Worm (Caenorhabditis elegans): ENCODE results near the gene clk-2.

Gene clk-2

ce11 chrIII:7518424-7518823 lies at the start of gene clk-2:
clk-2 (minus strand) TSS chrIII:7518524.
- TF ChIP-seq ztf-29 (GFP tag; IDR thresholded peaks at IDR 0.05) (no peak), tab-1 (GFP tag; IDR thresholded peaks at IDR 0.05) (no peak), med-1 (GFP tag; optimal IDR thresholded peaks at IDR 0.05; ENCODE audit: insufficient read depth) (no peak), cog-1 (tag; optimal IDR thresholded peaks at IDR 0.05) (no peak), ref-1 (GFP tag; conservative IDR thresholded peaks at IDR 0.05) (no peak), flt-1 (GFP tag; IDR thresholded peaks at IDR 0.05) (no peak), klf-2 (GFP tag; conservative IDR thresholded peaks at IDR 0.05) (no peak), T22C8.4 (GFP tag; IDR thresholded peaks at IDR 0.05) (no peak), ztf-23 (GFP tag; IDR thresholded peaks at IDR 0.05) (no peak)

- TF ChIP-seq ref-1 (GFP tag; conservative IDR thresholded peaks at IDR 0.05) (no peak), ztf-29 (GFP tag; IDR thresholded peaks at IDR 0.05) (no peak), tab-1 (GFP tag; IDR thresholded peaks at IDR 0.05) (no peak), cog-1 (tag; optimal IDR thresholded peaks at IDR 0.05) (no peak), ztf-23 (GFP tag; IDR thresholded peaks at IDR 0.05) (no peak), flt-1 (GFP tag; IDR thresholded peaks at IDR 0.05) (no peak), med-1 (GFP tag; optimal IDR thresholded peaks at IDR 0.05; ENCODE audit: insufficient read depth) (no peak), klf-2 (GFP tag; conservative IDR thresholded peaks at IDR 0.05) (no peak), T22C8.4 (GFP tag; IDR thresholded peaks at IDR 0.05) (no peak)
Measured at ce11 chrIII:7566098-7566497, 47.8 kb upstream of the clk-2 start, which contains the start of gene ttr-32. ttr-32 (plus strand) TSS chrIII:7566411.

- TF ChIP-seq ztf-23 (GFP tag; IDR thresholded peaks at IDR 0.05) (no peak), flt-1 (GFP tag; IDR thresholded peaks at IDR 0.05) (no peak), T22C8.4 (GFP tag; IDR thresholded peaks at IDR 0.05) (no peak), cog-1 (tag; optimal IDR thresholded peaks at IDR 0.05) (no peak), tab-1 (GFP tag; IDR thresholded peaks at IDR 0.05) (no peak), klf-2 (GFP tag; conservative IDR thresholded peaks at IDR 0.05) (no peak), med-1 (GFP tag; optimal IDR thresholded peaks at IDR 0.05; ENCODE audit: insufficient read depth) (no peak), ztf-29 (GFP tag; IDR thresholded peaks at IDR 0.05) (no peak), ref-1 (GFP tag; conservative IDR thresholded peaks at IDR 0.05) (no peak)
Measured at ce11 chrIII:7565247-7565646, 46.9 kb upstream of the clk-2 start, which contains the start of gene ttr-8. ttr-8 (minus strand) TSS chrIII:7565347.

ce11 chrIII:7561872-7562271 lies 43.5 kb upstream of the clk-2 start, which contains the start of gene lgc-12:
lgc-12 (plus strand) TSS chrIII:7562172.
- no peak for TF ChIP-seq med-1 (GFP tag; optimal IDR thresholded peaks at IDR 0.05; ENCODE audit: insufficient read depth)
- no peak for TF ChIP-seq ztf-29 (GFP tag; IDR thresholded peaks at IDR 0.05)
- TF ChIP-seq ref-1 (GFP tag; conservative IDR thresholded peaks at IDR 0.05): no peak
- TF ChIP-seq klf-2 (GFP tag; conservative IDR thresholded peaks at IDR 0.05): no peak
- TF ChIP-seq T22C8.4 (GFP tag; IDR thresholded peaks at IDR 0.05): no peak
- TF ChIP-seq cog-1 (tag; optimal IDR thresholded peaks at IDR 0.05): no peak
- TF ChIP-seq flt-1 (GFP tag; IDR thresholded peaks at IDR 0.05): no peak
- TF ChIP-seq ztf-23 (GFP tag; IDR thresholded peaks at IDR 0.05): no peak
- TF ChIP-seq tab-1 (GFP tag; IDR thresholded peaks at IDR 0.05): no peak

ce11 chrIII:7559869-7560268 lies 41.5 kb upstream of the clk-2 start:
- TF ChIP-seq T22C8.4 (GFP tag; IDR thresholded peaks at IDR 0.05): no peak
- no peak for TF ChIP-seq med-1 (GFP tag; optimal IDR thresholded peaks at IDR 0.05; ENCODE audit: insufficient read depth)
- TF ChIP-seq flt-1 (GFP tag; IDR thresholded peaks at IDR 0.05): no peak
- no peak for TF ChIP-seq tab-1 (GFP tag; IDR thresholded peaks at IDR 0.05)
- no peak for TF ChIP-seq klf-2 (GFP tag; conservative IDR thresholded peaks at IDR 0.05)
- TF ChIP-seq cog-1 (tag; optimal IDR thresholded peaks at IDR 0.05): no peak
- no peak for TF ChIP-seq ztf-23 (GFP tag; IDR thresholded peaks at IDR 0.05)
- TF ChIP-seq ref-1 (GFP tag; conservative IDR thresholded peaks at IDR 0.05): no peak
- TF ChIP-seq ztf-29 (GFP tag; IDR thresholded peaks at IDR 0.05): no peak

- no peak for TF ChIP-seq ztf-29 (GFP tag; IDR thresholded peaks at IDR 0.05)
- no peak for TF ChIP-seq tab-1 (GFP tag; IDR thresholded peaks at IDR 0.05)
- no peak for TF ChIP-seq ztf-23 (GFP tag; IDR thresholded peaks at IDR 0.05)
- no peak for TF ChIP-seq klf-2 (GFP tag; conservative IDR thresholded peaks at IDR 0.05)
- no peak for TF ChIP-seq flt-1 (GFP tag; IDR thresholded peaks at IDR 0.05)
- TF ChIP-seq med-1 (GFP tag; optimal IDR thresholded peaks at IDR 0.05; ENCODE audit: insufficient read depth): no peak
- no peak for TF ChIP-seq T22C8.4 (GFP tag; IDR thresholded peaks at IDR 0.05)
- no peak for TF ChIP-seq cog-1 (tag; optimal IDR thresholded peaks at IDR 0.05)
- TF ChIP-seq ref-1 (GFP tag; conservative IDR thresholded peaks at IDR 0.05): no peak
Measured at ce11 chrIII:7558658-7559057, 40.3 kb upstream of the clk-2 start.

- no peak for TF ChIP-seq klf-2 (GFP tag; conservative IDR thresholded peaks at IDR 0.05)
- no peak for TF ChIP-seq flt-1 (GFP tag; IDR thresholded peaks at IDR 0.05)
- no peak for TF ChIP-seq med-1 (GFP tag; optimal IDR thresholded peaks at IDR 0.05; ENCODE audit: insufficient read depth)
- no peak for TF ChIP-seq ztf-23 (GFP tag; IDR thresholded peaks at IDR 0.05)
- TF ChIP-seq tab-1 (GFP tag; IDR thresholded peaks at IDR 0.05): no peak
- TF ChIP-seq cog-1 (tag; optimal IDR thresholded peaks at IDR 0.05): no peak
- no peak for TF ChIP-seq ztf-29 (GFP tag; IDR thresholded peaks at IDR 0.05)
- TF ChIP-seq T22C8.4 (GFP tag; IDR thresholded peaks at IDR 0.05): no peak
- TF ChIP-seq ref-1 (GFP tag; conservative IDR thresholded peaks at IDR 0.05): no peak
Measured at ce11 chrIII:7557930-7558470, 39.7 kb upstream of the clk-2 start.

- TF ChIP-seq T22C8.4 (GFP tag; IDR thresholded peaks at IDR 0.05) (no peak), ref-1 (GFP tag; conservative IDR thresholded peaks at IDR 0.05) (no peak), cog-1 (tag; optimal IDR thresholded peaks at IDR 0.05) (no peak), flt-1 (GFP tag; IDR thresholded peaks at IDR 0.05) (no peak), med-1 (GFP tag; optimal IDR thresholded peaks at IDR 0.05; ENCODE audit: insufficient read depth) (no peak), klf-2 (GFP tag; conservative IDR thresholded peaks at IDR 0.05) (no peak), ztf-29 (GFP tag; IDR thresholded peaks at IDR 0.05) (no peak), ztf-23 (GFP tag; IDR thresholded peaks at IDR 0.05) (no peak), tab-1 (GFP tag; IDR thresholded peaks at IDR 0.05) (no peak)
Measured at ce11 chrIII:7555360-7555759, 37.0 kb upstream of the clk-2 start, which contains the start of gene ceh-13. ceh-13 (plus strand) TSS chrIII:7555660.

ce11 chrIII:7554697-7555145 lies 36.4 kb upstream of the clk-2 start:
- TF ChIP-seq klf-2 (GFP tag; conservative IDR thresholded peaks at IDR 0.05): no peak
- TF ChIP-seq T22C8.4 (GFP tag; IDR thresholded peaks at IDR 0.05): no peak
- no peak for TF ChIP-seq flt-1 (GFP tag; IDR thresholded peaks at IDR 0.05)
- no peak for TF ChIP-seq cog-1 (tag; optimal IDR thresholded peaks at IDR 0.05)
- no peak for TF ChIP-seq med-1 (GFP tag; optimal IDR thresholded peaks at IDR 0.05; ENCODE audit: insufficient read depth)
- no peak for TF ChIP-seq ztf-23 (GFP tag; IDR thresholded peaks at IDR 0.05)
- TF ChIP-seq ztf-29 (GFP tag; IDR thresholded peaks at IDR 0.05): no peak
- TF ChIP-seq ref-1 (GFP tag; conservative IDR thresholded peaks at IDR 0.05): no peak
- no peak for TF ChIP-seq tab-1 (GFP tag; IDR thresholded peaks at IDR 0.05)

All from whole organism, midembryonic.